Worm (Caenorhabditis elegans) whole organism, midembryonic: ENCODE measurements around the gene mrpl-44.

Experiments used
- T22C8.4 ChIP-seq: fragments of 200-800 bp; sonication (Bioruptor generic); IDR thresholded peaks from 2 replicates; pipeline ENCODE4 v1.3.6; 2022; ENCODE audit warnings: missing genetic modification characterization, missing compliant biosample characterization
- cog-1 ChIP-seq: sonication (generic microtip); optimal IDR thresholded peaks from 2 replicates; lab custom pipeline; 2016; ENCODE audit warnings: missing genetic modification characterization, missing compliant biosample characterization
- klf-2 ChIP-seq: fragments of 200-800 bp; sonication (Bioruptor generic); conservative IDR thresholded peaks from 2 replicates; pipeline ENCODE4 v1.3.6; 2022; ENCODE audit warnings: missing genetic modification reagents, missing genetic modification characterization, missing compliant biosample characterization
- ref-1 ChIP-seq: fragments of 200-800 bp; sonication (Bioruptor generic); conservative IDR thresholded peaks from 2 replicates; pipeline ENCODE4 v1.3.6; 2022; ENCODE audit warnings: missing genetic modification reagents, missing genetic modification characterization, missing compliant biosample characterization
- ztf-23 ChIP-seq: fragments of 200-800 bp; sonication (Bioruptor generic); IDR thresholded peaks from 2 replicates; pipeline ENCODE4 v1.3.6; 2022; ENCODE audit warnings: missing genetic modification reagents, missing genetic modification characterization, missing compliant biosample characterization
- ztf-29 ChIP-seq: fragments of 200-800 bp; sonication (Bioruptor generic); IDR thresholded peaks from 2 replicates; pipeline ENCODE4 v1.3.6; 2022; ENCODE audit warnings: missing genetic modification reagents, missing genetic modification characterization, missing compliant biosample characterization

DNA sequence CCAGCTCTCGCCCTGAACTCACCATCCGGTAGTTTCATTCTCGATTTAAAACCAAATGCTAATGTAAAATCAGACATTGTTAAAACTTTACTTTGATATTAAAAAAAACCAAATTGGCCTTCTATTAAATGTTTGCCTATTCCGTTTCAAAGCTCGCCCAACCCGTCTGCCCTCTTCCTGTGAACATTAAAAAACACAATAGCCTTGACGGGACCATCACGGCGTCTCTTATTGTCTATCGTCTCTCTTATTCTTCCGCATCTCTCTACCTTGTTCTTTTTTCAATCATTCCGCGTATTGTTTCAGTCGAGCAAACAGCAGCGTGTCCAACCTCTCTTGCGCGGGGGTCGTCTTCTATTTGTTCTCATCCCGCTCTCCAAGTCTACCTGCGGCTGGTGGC is 25.5 kb upstream of the mrpl-44 start, which contains the start of gene ZK512.1:
- no peak for TF ChIP-seq ref-1 (GFP tag; lab: Robert Waterston, UW)
- TF ChIP-seq T22C8.4 (GFP tag; lab: Robert Waterston, UW) = no peak
- TF ChIP-seq klf-2 = no peak
- TF ChIP-seq ztf-23 (GFP tag; lab: Robert Waterston, UW) = no peak
- no peak for TF ChIP-seq cog-1
- TF ChIP-seq ztf-29 (GFP tag; lab: Robert Waterston, UW) = no peak
